Fruit fly (Drosophila melanogaster) whole organism, pupa: Measurements from ENCODE around the gene Dysb.

Source experiments
- CG15710 ChIP-seq: fragments of 200-800 bp; sonication (Bioruptor generic); optimal IDR thresholded peaks from 2 replicates; lab custom pipeline; 2018; ENCODE audit warnings: missing biosample characterization, mild to moderate bottlenecking, missing genetic modification characterization, moderate library complexity
- CG17806 ChIP-seq: fragments of 200-800 bp; sonication (Bioruptor generic); optimal IDR thresholded peaks from 2 replicates; lab custom pipeline; 2018; ENCODE audit warnings: missing biosample characterization, mild to moderate bottlenecking, missing genetic modification characterization, moderate library complexity
- CG34367 ChIP-seq: fragments of 200-800 bp; sonication (Bioruptor generic); optimal IDR thresholded peaks from 2 replicates; lab custom pipeline; 2018; ENCODE audit warnings: missing biosample characterization, mild to moderate bottlenecking, missing genetic modification characterization
- CG8159 ChIP-seq: fragments of 200-800 bp; sonication (Bioruptor generic); optimal IDR thresholded peaks from 3 replicates; lab custom pipeline; 2018; ENCODE audit warnings: missing biosample characterization, mild to moderate bottlenecking, missing genetic modification characterization, moderate library complexity
- CG8301 ChIP-seq: fragments of 200-800 bp; sonication (Bioruptor generic); optimal IDR thresholded peaks from 2 replicates; lab custom pipeline; 2018; ENCODE audit warnings: missing biosample characterization, mild to moderate bottlenecking, missing genetic modification characterization
- CG9948 ChIP-seq: fragments of 200-800 bp; sonication (Bioruptor generic); optimal IDR thresholded peaks from 2 replicates; lab custom pipeline; 2018; ENCODE audit warnings: missing biosample characterization, mild to moderate bottlenecking, missing genetic modification characterization, moderate library complexity
- EcR ChIP-seq: fragments of 200-800 bp; sonication (Bioruptor generic); optimal IDR thresholded peaks from 3 replicates; lab custom pipeline; 2019; ENCODE audit warnings: missing biosample characterization, missing genetic modification characterization, mild to moderate bottlenecking, moderate library complexity, missing genetic modification reagents
- Ets98B ChIP-seq: fragments of 200-800 bp; sonication (Bioruptor generic); IDR thresholded peaks from 2 replicates; pipeline ENCODE4 v1.3.6; 2022; ENCODE audit warnings: missing biosample characterization, missing genetic modification characterization
- Pif1B ChIP-seq: fragments of 200-800 bp; sonication (Bioruptor generic); optimal IDR thresholded peaks from 3 replicates; lab custom pipeline; 2016; ENCODE audit warnings: missing biosample characterization, missing genetic modification characterization
- Snoo ChIP-seq: fragments of 200-800 bp; sonication (Bioruptor generic); optimal IDR thresholded peaks from 3 replicates; lab custom pipeline; 2017; ENCODE audit warnings: missing biosample characterization, mild to moderate bottlenecking, missing genetic modification characterization, inconsistent platforms
- fd96Ca ChIP-seq: fragments of 200-800 bp; sonication (Bioruptor generic); IDR thresholded peaks from 3 replicates; pipeline ENCODE4 v1.3.6; 2022; ENCODE audit warnings: missing biosample characterization, missing genetic modification characterization
- gl ChIP-seq: fragments of 200-800 bp; sonication (Bioruptor generic); optimal IDR thresholded peaks from 2 replicates; lab custom pipeline; 2018; ENCODE audit warnings: missing biosample characterization, mild to moderate bottlenecking, missing genetic modification characterization

dm6 chr3L:18863327-18863726 lies 4.2 kb upstream of the Dysb start, which contains the start of gene CG6865:
- TF ChIP-seq fd96Ca (GFP tag; lab: Robert Waterston, UW) (no peak), CG15710 (tag; lab: Kevin White, UChicago) (no peak), CG17806 (no peak), CG8159 (tag; lab: Kevin White, UChicago) (no peak), CG34367 (tag; lab: Kevin White, UChicago) (no peak), Pif1B (no peak), Ets98B (no peak), CG9948 (no peak), gl (tag; lab: Kevin White, UChicago) (no peak), Snoo (tag; lab: Kevin White, UChicago) (no peak), EcR (no peak), CG8301 (tag; lab: Kevin White, UChicago) (no peak)
